Worm (Caenorhabditis elegans): ENCODE results near the gene T28F3.9.

ce11 chrIV:17294489-17294888 lies 13.8 kb upstream of the T28F3.9 start, which contains the start of gene T28F3.5:
- TF ChIP-seq elt-3 (tag; optimal IDR thresholded peaks at IDR 0.05) (no peak), elt-1 (tag; optimal IDR thresholded peaks at IDR 0.05; ENCODE audit: borderline replicate concordance, insufficient read depth) (no peak), unc-62 (GFP tag; optimal IDR thresholded peaks at IDR 0.05) (no peak), unc-39 (tag; optimal IDR thresholded peaks at IDR 0.05) (no peak), nhr-2 (tag; optimal IDR thresholded peaks at IDR 0.05) (no peak), ztf-11 (tag; optimal IDR thresholded peaks at IDR 0.05) (no peak), mab-5 (tag; optimal IDR thresholded peaks at IDR 0.05) (no peak), mls-2 (tag; optimal IDR thresholded peaks at IDR 0.05) (no peak), lsy-2 (tag; optimal IDR thresholded peaks at IDR 0.05) (no peak), nhr-28 (tag; optimal IDR thresholded peaks at IDR 0.05) (no peak), mep-1 (tag; optimal IDR thresholded peaks at IDR 0.05) (no peak), ces-1 (GFP tag; optimal IDR thresholded peaks at IDR 0.05) (no peak)

All from whole organism, mixed stage, embryonic.